Fruit fly (Drosophila melanogaster): ENCODE measurements around the gene CG17328.

Gene CG17328

DNA sequence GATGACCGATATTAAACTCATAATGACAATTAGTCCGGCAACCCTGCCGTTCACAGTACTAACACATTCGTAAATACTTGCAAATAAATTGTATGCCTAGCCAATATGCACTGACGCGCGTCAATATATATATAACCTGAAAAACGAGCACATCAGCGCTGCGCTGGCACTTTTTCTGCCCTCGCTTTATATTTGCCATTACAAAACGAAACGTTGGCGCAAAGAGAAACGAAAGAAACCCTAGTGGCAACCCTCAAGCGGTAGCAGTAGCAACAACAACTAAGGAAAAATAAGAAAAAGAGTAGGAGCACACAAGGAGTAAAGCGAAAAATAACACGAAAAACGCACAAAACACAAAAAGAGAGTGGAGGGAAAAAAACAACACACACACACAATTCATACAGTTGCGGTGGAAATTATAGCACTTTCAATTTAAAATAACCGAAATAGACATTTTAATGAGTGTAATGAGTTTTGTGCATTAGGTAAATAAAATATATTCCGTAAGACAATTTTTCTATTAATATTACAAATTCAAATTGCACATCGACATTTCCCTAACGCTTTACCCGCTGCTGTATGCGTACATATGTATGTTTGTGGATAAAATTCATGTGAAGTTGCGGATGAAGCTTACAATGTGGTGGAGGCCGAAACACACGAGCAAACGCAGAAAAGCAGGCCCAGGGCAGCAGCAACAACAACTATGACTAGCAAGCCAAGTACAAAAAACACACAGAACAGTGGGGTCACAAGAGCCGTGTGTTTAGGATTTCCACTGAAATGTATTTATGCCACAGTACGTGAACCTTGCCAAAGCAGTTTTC, 51.2 kb downstream of the CG17328 start:
- TF ChIP-seq noc (tag; optimal IDR thresholded peaks at IDR 0.05): peak; percentile 99
